Fruit fly (Drosophila melanogaster) S2 (cell line): ENCODE results near the gene plum.

Source experiments
- CG8478 ChIP-seq: fragments of >200 bp; optimal IDR thresholded peaks from 2 replicates; lab custom pipeline; 2018
- CTCF ChIP-seq, 2 experiments: fragments of >200 bp; optimal IDR thresholded peaks; 2 replicates each; lab custom pipeline; 2018

Gene plum

DNA sequence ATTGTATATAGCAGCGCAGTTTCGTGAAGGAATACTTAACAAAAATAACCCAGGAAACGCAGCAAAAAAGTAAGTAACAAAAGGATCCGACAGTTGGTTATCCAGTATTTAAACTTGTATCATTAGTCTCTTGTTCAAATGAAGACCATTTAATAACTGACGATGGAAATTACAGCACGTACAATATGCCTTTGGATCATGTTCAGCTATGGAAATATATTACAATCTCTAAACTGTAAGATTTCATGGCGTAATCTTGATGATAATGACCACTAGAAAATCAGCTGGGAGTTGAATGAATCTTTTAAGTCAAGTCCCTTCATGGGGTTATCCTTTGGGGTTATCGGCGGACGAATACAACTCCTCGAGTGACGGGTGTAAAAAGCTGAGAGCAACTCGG lies 32.1 kb downstream of the plum start:
- TF ChIP-seq CTCF (optimal IDR thresholded peaks at IDR 0.05; lab: Kevin White, UChicago) (no peak), CG8478 (lab: Kevin White, UChicago) (no peak)

DNA sequence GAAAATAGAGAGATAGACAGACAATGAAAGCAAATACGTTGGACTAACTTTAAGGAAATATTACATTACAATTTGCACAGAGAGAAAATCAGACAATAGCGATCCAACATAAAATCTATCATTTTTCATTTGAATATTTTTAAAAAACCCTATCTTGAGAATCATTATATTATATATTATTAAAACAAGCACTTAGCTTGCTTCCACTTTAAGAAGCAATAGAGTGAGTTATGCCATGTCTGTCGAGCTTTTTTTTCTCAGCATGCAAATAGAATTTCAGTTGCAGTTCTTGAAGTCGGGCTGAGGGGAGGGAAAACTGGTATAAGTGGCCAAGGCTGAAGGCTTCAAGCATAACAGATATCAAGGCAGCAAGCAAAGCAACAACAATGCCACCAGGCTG lies 32.9 kb downstream of the plum start:
- TF ChIP-seq CTCF (optimal IDR thresholded peaks at IDR 0.05; lab: Kevin White, UChicago) (no peak), CG8478 (lab: Kevin White, UChicago) (no peak)

DNA sequence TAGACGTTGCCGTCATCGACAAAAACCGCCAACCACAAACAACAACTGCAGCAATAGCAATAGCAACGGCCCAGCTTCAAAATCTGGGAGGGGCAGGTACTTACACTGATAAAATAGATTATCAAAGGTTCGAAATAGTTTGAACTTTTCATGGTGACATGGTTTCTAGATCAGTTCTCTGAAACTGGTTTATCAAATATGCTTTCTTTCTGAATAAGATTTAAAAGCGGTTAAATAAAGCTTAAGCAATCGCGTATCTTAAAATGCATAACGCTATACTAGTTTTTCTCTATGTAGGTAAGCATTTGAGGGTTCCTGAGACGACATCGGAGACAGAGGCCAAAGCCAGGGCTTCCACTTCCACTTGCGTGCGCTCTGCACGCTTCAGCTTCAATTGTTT lies 34.7 kb downstream of the plum start:
- no peak for TF ChIP-seq CTCF (optimal IDR thresholded peaks at IDR 0.05; lab: Kevin White, UChicago)
- TF ChIP-seq CG8478 (lab: Kevin White, UChicago) = no peak

DNA sequence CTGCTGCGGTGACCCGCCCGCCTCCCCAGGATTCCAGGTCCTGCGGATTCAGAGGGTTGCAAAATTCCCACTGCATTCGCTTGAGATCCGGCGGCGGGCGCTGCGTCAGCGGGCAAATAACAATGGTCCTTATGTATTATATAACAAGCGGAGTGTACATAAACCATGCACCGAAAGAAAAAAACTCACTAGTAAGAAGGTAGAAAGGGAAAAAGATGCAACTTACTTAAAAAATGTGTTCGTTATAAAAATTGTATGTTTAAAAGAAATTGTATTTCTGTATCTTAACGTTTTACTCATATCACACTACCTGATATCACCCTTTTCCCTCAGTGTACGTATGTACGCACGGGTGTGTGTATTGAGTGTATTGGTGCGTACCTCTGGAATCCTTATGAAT lies 35.9 kb downstream of the plum start:
- TF ChIP-seq CTCF (optimal IDR thresholded peaks at IDR 0.05; lab: Kevin White, UChicago) (no peak), CG8478 (lab: Kevin White, UChicago) (no peak)

DNA sequence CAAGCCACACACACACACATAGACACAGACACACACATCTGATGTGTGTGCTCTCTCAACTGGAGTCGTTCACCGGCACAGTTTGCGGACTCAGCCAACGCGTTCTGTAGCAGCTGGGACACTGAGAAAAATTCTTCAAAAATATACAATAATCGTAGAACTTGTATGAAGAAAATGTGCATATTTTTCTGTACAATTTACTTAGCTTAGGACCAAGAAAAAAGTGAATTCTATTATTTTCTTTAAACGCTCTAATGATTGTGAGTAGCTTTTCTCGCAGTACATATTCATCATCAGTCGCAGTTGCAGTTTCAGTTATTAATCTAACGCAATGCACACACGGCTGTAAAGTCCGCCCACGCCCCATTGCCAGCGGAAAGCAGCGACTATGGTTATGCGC lies 38.7 kb downstream of the plum start:
- no peak for TF ChIP-seq CG8478 (lab: Kevin White, UChicago)
- no peak for TF ChIP-seq CTCF (optimal IDR thresholded peaks at IDR 0.05; lab: Kevin White, UChicago)

DNA sequence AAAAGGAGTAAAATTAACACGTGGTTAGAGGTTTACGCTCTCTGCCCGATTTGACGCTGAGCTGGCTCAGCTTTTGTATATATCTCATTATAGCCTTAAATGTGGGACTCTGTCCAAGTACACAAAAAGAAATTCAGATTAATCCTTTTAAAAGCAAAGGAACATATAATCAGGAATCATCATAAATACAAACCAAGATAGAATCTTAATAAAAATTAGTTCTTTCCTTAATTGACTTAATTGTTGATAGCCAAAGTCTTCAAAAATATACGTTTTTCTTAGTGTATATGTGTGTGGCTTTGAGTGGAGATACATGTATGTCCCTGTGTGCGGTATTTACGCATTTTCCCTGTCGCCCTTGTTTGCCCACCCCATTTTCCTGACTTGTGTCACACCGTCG lies 40.8 kb downstream of the plum start:
- TF ChIP-seq CG8478 (lab: Kevin White, UChicago) (no peak), CTCF (optimal IDR thresholded peaks at IDR 0.05; lab: Kevin White, UChicago) (no peak)

DNA sequence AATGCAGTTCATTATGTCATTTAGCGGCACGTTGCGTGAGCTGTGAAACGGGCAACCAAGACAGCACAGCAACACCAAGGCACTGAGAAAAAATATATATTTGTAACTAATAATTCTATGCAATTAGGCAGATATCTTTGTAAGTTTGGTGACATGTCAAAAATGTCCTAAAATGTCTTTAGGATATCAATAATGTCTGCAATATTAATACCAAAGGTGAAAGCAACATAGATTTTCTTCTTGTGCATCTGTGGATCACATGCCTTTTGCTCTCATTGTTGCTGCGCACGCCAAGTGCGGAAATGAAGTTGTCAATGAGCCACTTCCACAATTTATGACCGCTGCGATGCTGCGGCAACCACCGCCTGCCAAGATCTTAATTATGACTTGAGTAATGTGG lies 45.6 kb downstream of the plum start:
- TF ChIP-seq CG8478 (lab: Kevin White, UChicago) (no peak), CTCF (optimal IDR thresholded peaks at IDR 0.05; lab: Kevin White, UChicago) (no peak)

DNA sequence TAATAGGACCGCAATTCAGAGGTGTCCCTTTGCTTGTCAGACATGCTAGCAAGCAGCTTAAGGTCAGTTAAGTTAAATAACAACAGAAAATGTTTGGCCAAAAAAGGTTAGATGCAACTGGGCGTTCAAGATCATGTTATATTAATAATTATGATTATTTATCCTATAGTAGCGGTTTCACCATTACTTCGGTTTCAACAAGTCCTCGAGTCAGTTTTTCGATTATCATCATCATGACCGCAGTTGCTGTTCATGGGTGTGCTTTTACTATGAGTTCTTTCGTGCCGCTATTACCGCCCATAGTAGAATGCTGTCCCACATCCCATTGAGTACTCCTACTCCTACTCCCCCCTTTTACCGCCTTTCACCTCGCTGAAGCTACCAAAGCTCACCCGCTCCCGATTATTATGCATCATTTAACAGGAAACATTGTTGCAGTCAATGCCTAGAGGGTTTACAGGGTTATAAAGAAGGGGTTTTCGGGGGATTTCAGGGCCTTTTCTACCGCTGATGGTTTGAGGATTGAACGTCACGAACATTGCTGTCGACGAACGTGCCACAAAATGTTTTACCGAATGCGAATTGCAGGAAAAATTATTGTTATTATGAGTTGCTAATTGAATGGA lies 49.7 kb downstream of the plum start:
- no peak for TF ChIP-seq CG8478 (lab: Kevin White, UChicago)

DNA sequence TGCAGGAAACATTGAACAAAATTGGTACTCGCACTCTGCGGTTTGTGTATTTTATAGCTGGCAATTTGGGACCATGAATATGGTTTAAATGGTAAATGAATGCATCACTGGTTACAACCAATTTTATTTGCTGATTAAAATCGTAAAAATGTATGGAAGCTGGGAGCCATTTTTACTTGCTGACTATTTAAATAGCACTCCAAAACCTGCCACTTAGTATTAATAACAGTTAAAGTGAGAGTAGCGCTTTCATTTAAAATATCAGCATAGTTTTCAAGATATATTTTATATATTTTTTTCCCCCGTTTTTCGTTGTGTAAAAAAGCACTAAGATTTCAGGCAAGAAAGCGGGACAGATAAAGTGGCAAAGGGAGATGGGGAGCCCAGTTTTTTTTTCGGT lies 50.5 kb downstream of the plum start:
- TF ChIP-seq CTCF (optimal IDR thresholded peaks at IDR 0.05; lab: Kevin White, UChicago) = no peak
- no peak for TF ChIP-seq CG8478 (lab: Kevin White, UChicago)

DNA sequence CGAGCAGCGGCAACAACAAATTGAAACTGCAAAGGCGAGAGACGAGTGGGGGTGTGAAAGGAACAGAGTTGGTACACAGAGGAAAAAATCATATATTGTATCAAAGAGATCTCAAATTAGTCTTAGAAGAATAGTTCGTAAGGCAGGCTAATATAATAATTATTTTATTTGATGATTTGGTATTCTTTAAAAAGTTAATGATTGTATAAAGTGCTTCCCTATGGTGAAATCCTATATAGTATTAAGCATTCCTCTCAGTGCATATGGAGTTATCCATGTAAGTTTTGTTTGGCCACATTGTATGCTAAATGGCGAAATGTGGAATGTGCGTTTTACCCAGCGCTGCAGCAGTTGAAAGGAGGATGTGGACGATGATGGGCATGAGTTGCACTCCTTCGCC lies 51.4 kb downstream of the plum start:
- TF ChIP-seq CTCF (optimal IDR thresholded peaks at IDR 0.05; lab: Kevin White, UChicago) (no peak), CG8478 (lab: Kevin White, UChicago) (no peak)

DNA sequence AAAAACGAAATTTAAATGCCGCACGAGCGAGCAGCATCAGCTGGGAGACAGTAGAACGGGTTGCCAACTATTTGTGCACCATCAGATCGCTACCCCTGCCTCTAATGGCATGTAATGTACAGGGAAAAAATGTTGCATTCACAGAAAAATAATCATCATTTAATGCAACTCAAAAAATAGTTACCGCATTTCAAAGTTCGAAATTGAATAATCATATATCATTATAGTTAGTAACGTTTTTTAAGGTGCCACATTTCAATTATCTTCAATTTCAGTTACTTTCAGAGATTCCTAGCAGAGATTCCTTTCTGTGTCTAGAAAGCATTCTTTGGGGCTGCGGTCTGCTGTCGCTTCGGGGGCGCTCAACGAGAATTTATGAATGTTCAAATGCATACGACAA lies 53.8 kb downstream of the plum start:
- TF ChIP-seq CG8478 (lab: Kevin White, UChicago) (no peak), CTCF (optimal IDR thresholded peaks at IDR 0.05; lab: Kevin White, UChicago) (no peak)

DNA sequence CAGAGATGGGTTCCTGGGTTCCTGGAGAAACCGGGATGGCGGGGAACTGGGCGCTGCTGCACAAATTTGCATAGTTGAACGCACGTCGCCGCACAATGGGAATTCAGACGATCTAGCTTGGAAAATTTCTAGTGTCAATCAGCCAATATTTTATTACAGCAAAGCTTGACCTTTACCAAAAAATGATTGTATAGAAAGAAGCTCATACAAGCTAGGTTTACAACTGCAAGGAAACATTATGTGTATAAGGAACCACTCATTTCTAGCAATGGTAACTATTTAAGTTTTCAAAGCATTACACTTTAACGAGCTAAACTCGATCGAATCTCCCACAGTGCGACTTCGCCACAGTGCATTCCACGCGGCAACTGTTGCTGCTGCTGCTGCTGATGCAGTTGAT lies 54.7 kb downstream of the plum start:
- TF ChIP-seq CTCF (optimal IDR thresholded peaks at IDR 0.05; lab: Kevin White, UChicago) (no peak), CG8478 (lab: Kevin White, UChicago) (no peak)

DNA sequence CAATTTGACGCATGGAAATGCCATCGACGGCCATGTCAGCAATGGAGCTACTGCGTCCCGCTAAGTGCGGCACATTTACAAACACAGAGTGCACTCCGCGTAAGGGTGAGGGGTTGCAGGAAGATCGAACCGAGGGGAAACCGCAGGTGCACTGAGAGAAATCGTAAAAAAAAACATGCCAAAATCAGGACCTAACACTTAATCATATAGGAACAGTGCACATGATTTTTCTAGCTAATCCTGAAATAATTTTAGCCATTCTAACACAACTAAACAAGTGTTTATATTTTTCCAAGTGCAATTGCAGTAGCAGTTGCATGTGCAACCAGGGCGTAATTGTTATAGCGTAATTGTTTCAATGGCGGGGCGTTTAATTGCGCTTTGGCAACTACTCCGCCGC lies 55.8 kb downstream of the plum start:
- no peak for TF ChIP-seq CTCF (optimal IDR thresholded peaks at IDR 0.05; lab: Kevin White, UChicago)
- no peak for TF ChIP-seq CG8478 (lab: Kevin White, UChicago)

DNA sequence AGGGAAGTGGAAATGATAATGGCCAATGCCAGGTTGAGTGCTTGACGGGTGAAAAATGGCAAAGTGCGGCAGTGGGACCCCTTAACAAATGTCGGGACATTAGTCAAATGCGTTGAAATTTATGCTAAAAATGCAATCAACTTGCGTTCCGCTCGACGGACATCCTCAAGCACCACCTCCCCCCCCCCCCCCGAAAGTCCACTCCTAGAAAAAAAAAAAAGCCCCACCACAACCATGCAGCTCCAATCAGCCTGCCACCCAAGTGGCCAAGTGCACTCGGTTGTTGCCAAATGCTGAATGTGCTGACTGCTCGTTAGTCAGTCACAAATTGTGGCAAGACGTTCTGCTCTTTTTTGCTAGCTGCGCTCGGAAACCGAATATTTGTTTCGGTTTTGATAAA lies 56.4 kb downstream of the plum start:
- TF ChIP-seq CG8478 (lab: Kevin White, UChicago) (no peak), CTCF (optimal IDR thresholded peaks at IDR 0.05; lab: Kevin White, UChicago) (no peak)

DNA sequence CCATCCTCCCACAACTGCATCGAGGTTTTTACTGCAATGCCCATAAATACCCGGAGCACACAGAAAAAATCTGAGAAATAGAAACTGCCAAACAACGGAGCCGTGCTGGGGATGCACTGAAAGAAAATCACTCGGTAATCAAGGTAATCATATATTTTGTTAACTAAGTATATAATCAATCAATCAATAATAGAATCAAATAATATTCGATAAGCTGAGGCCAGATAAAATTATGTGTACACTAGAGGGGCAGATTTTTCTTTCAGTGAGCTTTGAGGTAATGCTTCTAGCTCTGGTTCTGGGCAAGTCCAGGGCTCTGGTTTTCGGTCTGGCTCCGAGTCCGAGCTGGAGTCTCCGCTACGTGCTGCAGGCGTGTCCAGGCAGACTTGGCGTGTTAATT lies 57.0 kb downstream of the plum start:
- TF ChIP-seq CTCF (optimal IDR thresholded peaks at IDR 0.05; lab: Kevin White, UChicago) (no peak), CG8478 (lab: Kevin White, UChicago) (no peak)

DNA sequence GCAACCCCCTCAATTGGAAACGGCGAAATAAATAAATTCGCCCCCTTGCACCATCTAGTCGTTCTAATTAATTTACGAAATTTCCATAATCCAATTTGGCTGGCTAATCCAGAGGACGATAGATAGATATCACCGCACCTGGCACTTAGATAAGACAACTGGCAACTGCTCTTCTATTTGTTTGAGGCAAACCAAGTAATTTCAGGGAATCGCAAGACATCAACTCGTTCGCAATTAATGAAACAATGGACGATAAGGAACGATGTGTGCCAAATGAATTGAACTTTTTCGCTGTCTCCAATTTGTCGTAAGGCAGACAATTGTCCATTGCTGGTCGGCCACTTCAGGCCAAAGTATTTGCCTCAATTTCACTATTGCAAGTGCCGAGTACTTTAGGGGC lies 69.9 kb downstream of the plum start:
- TF ChIP-seq CG8478 (lab: Kevin White, UChicago) (no peak), CTCF (optimal IDR thresholded peaks at IDR 0.05; lab: Kevin White, UChicago) (no peak)

DNA sequence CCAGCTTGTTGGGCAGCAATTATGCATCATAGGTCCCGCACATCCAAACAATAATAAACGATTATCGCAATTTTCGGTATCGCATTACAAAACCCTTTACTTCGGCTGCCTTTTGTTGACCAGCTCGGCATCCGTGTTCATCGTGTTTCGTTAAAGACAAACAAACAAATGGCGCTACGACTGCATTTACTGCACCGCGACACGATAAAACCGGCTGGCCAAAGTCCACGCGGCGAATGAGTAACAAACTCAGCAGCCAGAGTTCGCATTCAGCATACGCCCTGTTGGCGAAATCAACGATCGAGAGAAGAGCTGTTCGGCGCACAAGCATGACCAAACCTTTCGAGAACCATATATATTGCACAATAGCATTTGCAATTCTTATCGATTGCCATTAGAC lies 70.6 kb downstream of the plum start:
- no peak for TF ChIP-seq CTCF (optimal IDR thresholded peaks at IDR 0.05; lab: Kevin White, UChicago)
- no peak for TF ChIP-seq CG8478 (lab: Kevin White, UChicago)
